Fruit fly (Drosophila melanogaster): ENCODE data around the gene CG7069.

DNA sequence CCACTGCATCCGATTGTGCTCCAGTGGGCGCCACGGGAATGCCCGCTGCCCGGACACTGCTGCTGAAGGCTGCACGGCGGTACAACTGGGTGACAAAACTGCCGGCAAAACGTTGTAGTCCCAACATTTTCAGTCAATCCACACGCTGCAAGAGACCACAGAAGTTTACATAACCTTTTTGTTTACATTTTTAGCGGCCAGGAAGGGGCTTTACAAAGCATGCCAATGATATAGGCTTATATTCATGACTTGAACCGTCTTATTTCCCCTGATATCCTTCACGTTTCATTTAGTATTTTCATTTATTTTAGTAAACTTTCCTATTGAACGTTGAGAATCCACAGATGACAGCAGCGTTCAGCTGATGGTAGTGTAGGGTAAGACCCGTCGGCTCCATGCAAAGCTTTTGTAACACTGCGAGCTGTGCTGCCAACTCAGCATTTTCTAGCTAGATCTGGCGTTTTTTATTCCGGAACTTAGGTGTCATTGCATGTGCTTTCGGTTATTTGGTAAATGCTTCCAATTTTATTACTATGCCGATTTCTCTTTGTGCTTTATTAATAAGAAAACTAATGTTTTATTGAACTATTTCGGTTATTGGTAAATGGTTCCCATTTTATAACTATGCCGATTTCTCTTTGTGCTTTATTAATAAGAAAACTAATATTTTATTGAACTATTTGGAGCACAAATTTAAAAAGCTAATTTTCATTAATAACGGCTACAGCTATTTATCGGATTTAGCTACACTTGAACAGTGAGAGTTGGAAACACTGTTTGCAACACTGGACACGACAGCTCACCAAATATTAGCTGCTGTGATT is 38.1 kb downstream of the CG7069 start, which contains the start of the genes CG13850 and lqfR:
- no peak for TF ChIP-seq CG8478 (optimal IDR thresholded peaks at IDR 0.05)
- TF ChIP-seq CTCF (optimal IDR thresholded peaks at IDR 0.05): no peak

All from S2 (cell line).